Worm (Caenorhabditis elegans) whole organism, L2 larva: Measurements from ENCODE around the gene C56C10.6.

ENCODE experiments used
- C34F6.9 ChIP-seq: fragments of 150-350 bp; optimal IDR thresholded peaks from 2 replicates; lab custom pipeline; 2014; ENCODE audit warnings: missing biosample characterization, missing genetic modification characterization
- F13H6.1 ChIP-seq: sonication (generic microtip); optimal IDR thresholded peaks from 2 replicates; lab custom pipeline; 2016; ENCODE audit warnings: missing genetic modification characterization, missing compliant biosample characterization
- R02D3.7 ChIP-seq: fragments of 150-350 bp; optimal IDR thresholded peaks from 2 replicates; lab custom pipeline; 2014; ENCODE audit warnings: missing biosample characterization, missing genetic modification characterization
- ZK546.5 ChIP-seq: sonication (generic microtip); optimal IDR thresholded peaks from 2 replicates; lab custom pipeline; 2017; ENCODE audit warnings: missing biosample characterization, missing genetic modification characterization
- aly-2 ChIP-seq: fragments of 150-350 bp; optimal IDR thresholded peaks from 2 replicates; lab custom pipeline; 2014; ENCODE audit warnings: missing biosample characterization, missing genetic modification characterization
- ceh-16 ChIP-seq: fragments of 150-350 bp; optimal IDR thresholded peaks from 2 replicates; lab custom pipeline; 2014; ENCODE audit warnings: missing biosample characterization, missing genetic modification characterization
- crh-2 ChIP-seq: sonication (generic microtip); optimal IDR thresholded peaks from 2 replicates; lab custom pipeline; 2017; ENCODE audit warnings: missing biosample characterization, missing genetic modification characterization
- dmd-4 ChIP-seq: sonication (generic microtip); optimal IDR thresholded peaks from 2 replicates; lab custom pipeline; 2017; ENCODE audit warnings: missing biosample characterization, missing genetic modification characterization
- fos-1 ChIP-seq: fragments of 150-350 bp; optimal IDR thresholded peaks from 2 replicates; lab custom pipeline; 2014; ENCODE audit warnings: missing biosample characterization, missing genetic modification characterization
- gmeb-1 ChIP-seq: fragments of 150-350 bp; optimal IDR thresholded peaks from 2 replicates; lab custom pipeline; 2014; ENCODE audit warnings: missing biosample characterization, missing genetic modification characterization
- lin-11 ChIP-seq: fragments of 150-350 bp; sonication (generic microtip); optimal IDR thresholded peaks from 2 replicates; lab custom pipeline; 2014; ENCODE audit warnings: missing biosample characterization, missing genetic modification characterization, inconsistent platforms, mixed read lengths
- lin-13 ChIP-seq: fragments of 150-350 bp; optimal IDR thresholded peaks from 2 replicates; lab custom pipeline; 2014; ENCODE audit warnings: missing biosample characterization, missing genetic modification reagents, missing genetic modification characterization
- lsy-2 ChIP-seq, 2 experiments: fragments of 150-350 bp in 1 of 2; sonication (generic microtip) in 1 of 2; optimal IDR thresholded peaks; 2 replicates each; lab custom pipeline; 2014 to 2017; ENCODE audit warnings: missing biosample characterization in 2 of 2, missing genetic modification characterization in 2 of 2
- mab-5 ChIP-seq: fragments of 150-350 bp; optimal IDR thresholded peaks from 2 replicates; lab custom pipeline; 2014; ENCODE audit warnings: missing biosample characterization, missing genetic modification characterization
- mbf-1 ChIP-seq: sonication (generic microtip); optimal IDR thresholded peaks from 2 replicates; lab custom pipeline; 2017; ENCODE audit warnings: missing biosample characterization, missing genetic modification characterization
- mdl-1 ChIP-seq, 2 experiments: fragments of 150-350 bp in 1 of 2; sonication (generic microtip) in 1 of 2; optimal IDR thresholded peaks; 2 replicates each; lab custom pipeline; 2017; ENCODE audit warnings: missing biosample characterization in 2 of 2, missing genetic modification characterization in 2 of 2
- nhr-10 ChIP-seq: sonication (generic microtip); optimal IDR thresholded peaks from 2 replicates; lab custom pipeline; 2017; ENCODE audit warnings: missing biosample characterization, missing genetic modification characterization
- nhr-11 ChIP-seq: fragments of 150-350 bp; optimal IDR thresholded peaks from 2 replicates; lab custom pipeline; 2014; ENCODE audit warnings: missing biosample characterization, missing genetic modification characterization
- nhr-12 ChIP-seq: fragments of 150-350 bp; optimal IDR thresholded peaks from 2 replicates; lab custom pipeline; 2014; ENCODE audit warnings: missing biosample characterization, missing genetic modification characterization
- nhr-129 ChIP-seq: fragments of 150-350 bp; optimal IDR thresholded peaks from 2 replicates; lab custom pipeline; 2014; ENCODE audit warnings: missing biosample characterization, missing genetic modification characterization
- nhr-21 ChIP-seq: fragments of 150-350 bp; optimal IDR thresholded peaks from 2 replicates; lab custom pipeline; 2014; ENCODE audit warnings: missing biosample characterization, missing genetic modification characterization
- nhr-23 ChIP-seq: fragments of 150-350 bp; optimal IDR thresholded peaks from 2 replicates; lab custom pipeline; 2014; ENCODE audit warnings: missing biosample characterization, missing genetic modification reagents, missing genetic modification characterization
- nhr-77 ChIP-seq: fragments of 150-350 bp; optimal IDR thresholded peaks from 2 replicates; lab custom pipeline; 2014; ENCODE audit warnings: missing biosample characterization, missing genetic modification characterization
- sma-3 ChIP-seq: sonication (generic microtip); optimal IDR thresholded peaks from 2 replicates; lab custom pipeline; 2016; ENCODE audit warnings: missing genetic modification reagents, missing genetic modification characterization, missing compliant biosample characterization
- sma-9 ChIP-seq, 2 experiments: fragments of 150-350 bp in 1 of 2; sonication (generic microtip) in 1 of 2; optimal IDR thresholded peaks; 2 replicates each; lab custom pipeline; 2014 to 2016; ENCODE audit warnings: missing genetic modification characterization in 2 of 2, mild to moderate bottlenecking in 1 of 2, missing biosample characterization in 1 of 2, missing compliant biosample characterization in 1 of 2, missing genetic modification reagents in 1 of 2, moderate library complexity in 1 of 2
- unc-39 ChIP-seq: fragments of 150-350 bp; optimal IDR thresholded peaks from 2 replicates; lab custom pipeline; 2014; ENCODE audit warnings: missing biosample characterization, missing genetic modification characterization
- unc-55 ChIP-seq: fragments of 150-350 bp; sonication (generic microtip); optimal IDR thresholded peaks from 3 replicates; lab custom pipeline; 2014; ENCODE audit warnings: missing biosample characterization, missing genetic modification reagents, missing genetic modification characterization
- zag-1 ChIP-seq: fragments of 150-350 bp; optimal IDR thresholded peaks from 2 replicates; lab custom pipeline; 2014; ENCODE audit warnings: missing biosample characterization, missing genetic modification characterization
- ztf-1 ChIP-seq: fragments of 200-800 bp; sonication (Bioruptor generic); conservative IDR thresholded peaks from 2 replicates; pipeline ENCODE4 v1.3.6; 2022; ENCODE audit warnings: missing genetic modification characterization, missing compliant biosample characterization
- ztf-11 ChIP-seq: sonication (generic microtip); optimal IDR thresholded peaks from 2 replicates; lab custom pipeline; 2017; ENCODE audit warnings: missing biosample characterization, missing genetic modification characterization
- ztf-4 ChIP-seq: fragments of 150-350 bp; optimal IDR thresholded peaks from 2 replicates; lab custom pipeline; 2014; ENCODE audit warnings: missing biosample characterization, missing genetic modification characterization

Gene C56C10.6

ce11 chrII:6609315-6609842 lies 28.2 kb upstream of the C56C10.6 start, which contains the start of gene epg-5:
TSS of gene epg-5 (minus strand) at chrII:6609365.
- TF ChIP-seq nhr-129 (tag; lab: Kevin White, UChicago) = peak; percentile 59
- TF ChIP-seq ztf-1 (GFP tag; lab: Robert Waterston, UW) = no peak
- TF ChIP-seq aly-2 (tag; lab: Kevin White, UChicago) = no peak
- no peak for TF ChIP-seq nhr-10 (tag; lab: Kevin White, UChicago)
- no peak for TF ChIP-seq sma-3
- TF ChIP-seq R02D3.7 (tag; lab: Kevin White, UChicago) = no peak
- no peak for TF ChIP-seq nhr-21
- TF ChIP-seq zag-1 = no peak
- TF ChIP-seq ZK546.5 (tag; lab: Kevin White, UChicago) = no peak
- no peak for TF ChIP-seq sma-9 (GFP tag; optimal IDR thresholded peaks at IDR 0.05; lab: Kevin White, UChicago)
- no peak for TF ChIP-seq sma-9 (tag; optimal IDR thresholded peaks at IDR 0.05; lab: Kevin White, UChicago)
- TF ChIP-seq lsy-2 (tag; optimal IDR thresholded peaks at IDR 0.05; lab: Kevin White, UChicago) = peak in 1 of 2 experiments; percentile 61
- TF ChIP-seq mdl-1 (tag; optimal IDR thresholded peaks at IDR 0.05; lab: Kevin White, UChicago) = peak in 1 of 2 experiments; percentile 19
- peak; percentile 67 for TF ChIP-seq C34F6.9 (tag; lab: Kevin White, UChicago)
- peak; percentile 6 for TF ChIP-seq lin-11 (tag; lab: Kevin White, UChicago)
- TF ChIP-seq fos-1 (tag; lab: Kevin White, UChicago) = peak; percentile 47
- no peak for TF ChIP-seq nhr-11 (tag; lab: Kevin White, UChicago)
- TF ChIP-seq nhr-77 (tag; lab: Kevin White, UChicago) = no peak

ce11 chrII:6608626-6609025 lies 27.5 kb upstream of the C56C10.6 start:
- TF ChIP-seq nhr-10 (tag; lab: Kevin White, UChicago) (no peak), nhr-129 (tag; lab: Kevin White, UChicago) (no peak), mdl-1 (tag; optimal IDR thresholded peaks at IDR 0.05; lab: Kevin White, UChicago) (no peak), nhr-23 (tag; lab: Kevin White, UChicago) (no peak), lin-13 (GFP tag; lab: Kevin White, UChicago) (no peak), ceh-16 (tag; lab: Kevin White, UChicago) (no peak), ztf-1 (GFP tag; lab: Robert Waterston, UW) (no peak), ztf-4 (no peak), mbf-1 (tag; lab: Kevin White, UChicago) (no peak), dmd-4 (tag; lab: Kevin White, UChicago) (no peak), unc-39 (tag; lab: Kevin White, UChicago) (no peak), sma-3 (no peak), mab-5 (no peak)

DNA sequence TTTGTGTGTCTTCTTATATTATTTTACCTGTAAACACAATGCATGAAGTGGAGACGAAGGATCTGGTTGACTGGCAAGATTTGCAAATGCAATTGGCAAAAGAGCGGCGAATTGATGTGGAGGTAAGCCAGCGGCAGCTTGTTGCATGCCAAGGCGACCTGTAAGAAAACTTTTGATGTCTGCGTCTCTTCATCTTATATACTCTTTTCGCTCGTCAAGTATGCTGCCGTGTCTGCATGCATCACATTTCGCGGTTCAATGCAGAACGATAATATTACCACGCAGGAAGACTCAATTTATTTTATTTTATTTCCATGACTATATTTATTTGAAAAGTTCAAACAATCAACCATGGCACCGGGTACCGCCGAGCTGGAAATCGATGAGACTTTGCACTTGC lies 19.8 kb upstream of the C56C10.6 start, which contains the start of gene vps-33.2:
vps-33.2 (plus strand) TSS at position 244 of the 400 bp plus-strand sequence.
- TF ChIP-seq nhr-129 (tag; lab: Kevin White, UChicago) (peak; percentile 35), lsy-2 (tag; optimal IDR thresholded peaks at IDR 0.05; lab: Kevin White, UChicago) (peak; percentile 27 to 58), F13H6.1 (tag; lab: Kevin White, UChicago) (peak; percentile 46), ceh-16 (tag; lab: Kevin White, UChicago) (no peak), lin-11 (tag; lab: Kevin White, UChicago) (peak; percentile 22), mab-5 (no peak), nhr-12 (tag; lab: Kevin White, UChicago) (no peak), sma-9 (GFP tag; optimal IDR thresholded peaks at IDR 0.05; lab: Kevin White, UChicago) (peak; percentile 58), sma-9 (tag; optimal IDR thresholded peaks at IDR 0.05; lab: Kevin White, UChicago) (no peak), C34F6.9 (tag; lab: Kevin White, UChicago) (peak; percentile 59), gmeb-1 (tag; lab: Kevin White, UChicago) (peak; percentile 48), ztf-11 (tag; lab: Kevin White, UChicago) (no peak), sma-3 (peak; percentile 20), R02D3.7 (tag; lab: Kevin White, UChicago) (no peak), fos-1 (tag; lab: Kevin White, UChicago) (peak; percentile 23)

- TF ChIP-seq ztf-11 (tag; lab: Kevin White, UChicago) = no peak
- TF ChIP-seq zag-1 = no peak
- TF ChIP-seq ZK546.5 (tag; lab: Kevin White, UChicago) = no peak
- TF ChIP-seq gmeb-1 (tag; lab: Kevin White, UChicago) = no peak
- TF ChIP-seq unc-55 (GFP tag; lab: Kevin White, UChicago) = peak; percentile 54
- no peak for TF ChIP-seq nhr-12 (tag; lab: Kevin White, UChicago)
- peak; percentile 60 for TF ChIP-seq C34F6.9 (tag; lab: Kevin White, UChicago)
- TF ChIP-seq lsy-2 (tag; optimal IDR thresholded peaks at IDR 0.05; lab: Kevin White, UChicago) = peak in 1 of 2 experiments; percentile 6
- TF ChIP-seq lin-13 (GFP tag; lab: Kevin White, UChicago) = no peak
- TF ChIP-seq crh-2 (tag; lab: Kevin White, UChicago) = no peak
Measured at ce11 chrII:6598050-6598449, 16.9 kb upstream of the C56C10.6 start, which contains the start of gene dnj-8. TSS of gene dnj-8 (minus strand) at chrII:6598080.
